Fruit fly (Drosophila melanogaster) whole organism, embryonic: ENCODE data around the gene CG17187.

ENCODE experiments used
- Atf3 ChIP-seq: fragments of 200-800 bp; sonication (Bioruptor generic); optimal IDR thresholded peaks from 3 replicates; lab custom pipeline; 2016; ENCODE audit warnings: missing biosample characterization, missing genetic modification characterization
- B-H2 ChIP-seq: fragments of 200-800 bp; sonication (Bioruptor generic); optimal IDR thresholded peaks from 2 replicates; lab custom pipeline; 2018; ENCODE audit warnings: missing biosample characterization, mild to moderate bottlenecking, missing genetic modification characterization
- BEAF-32 ChIP-seq: fragments of 200-800 bp; sonication (Bioruptor generic); optimal IDR thresholded peaks from 3 replicates; lab custom pipeline; 2017; ENCODE audit warnings: missing biosample characterization, missing genetic modification characterization, mild to moderate bottlenecking, moderate library complexity, missing genetic modification reagents
- BtbVII ChIP-seq: fragments of 200-800 bp; sonication (Bioruptor generic); optimal IDR thresholded peaks from 3 replicates; lab custom pipeline; 2017; ENCODE audit warnings: missing biosample characterization, mild to moderate bottlenecking, missing genetic modification characterization
- CG10147 ChIP-seq: fragments of 200-800 bp; sonication (Bioruptor generic); optimal IDR thresholded peaks from 2 replicates; lab custom pipeline; 2019; ENCODE audit warnings: missing biosample characterization, mild to moderate bottlenecking, missing genetic modification characterization, moderate library complexity
- CG10321 ChIP-seq: fragments of 200-800 bp; sonication (Bioruptor generic); IDR thresholded peaks from 2 replicates; pipeline ENCODE4 v1.3.6; 2022; ENCODE audit warnings: missing biosample characterization, missing genetic modification characterization
- CG12219 ChIP-seq: fragments of 200-800 bp; sonication (Bioruptor generic); optimal IDR thresholded peaks from 3 replicates; lab custom pipeline; 2018; ENCODE audit warnings: missing biosample characterization, mild to moderate bottlenecking, missing genetic modification characterization
- CG12659 ChIP-seq: fragments of 200-800 bp; sonication (Bioruptor generic); optimal IDR thresholded peaks from 3 replicates; lab custom pipeline; 2017; ENCODE audit warnings: mild to moderate bottlenecking, missing biosample characterization, missing genetic modification reagents, missing genetic modification characterization
- CG12769 ChIP-seq: fragments of 200-800 bp; sonication (Bioruptor generic); optimal IDR thresholded peaks from 2 replicates; lab custom pipeline; 2019; ENCODE audit warnings: missing biosample characterization, mild to moderate bottlenecking, missing genetic modification characterization, moderate library complexity
- CG14710 ChIP-seq: fragments of 200-800 bp; sonication (Bioruptor generic); optimal IDR thresholded peaks from 3 replicates; lab custom pipeline; 2019; ENCODE audit warnings: missing biosample characterization, mild to moderate bottlenecking, missing genetic modification characterization, moderate library complexity
- CG15514 ChIP-seq: fragments of 200-800 bp; sonication (Bioruptor generic); optimal IDR thresholded peaks from 3 replicates; lab custom pipeline; 2017; ENCODE audit warnings: missing biosample characterization, missing genetic modification characterization, mild to moderate bottlenecking, moderate library complexity, missing genetic modification reagents
- CG1647 ChIP-seq: fragments of 200-800 bp; sonication (Bioruptor generic); optimal IDR thresholded peaks from 3 replicates; lab custom pipeline; 2016; ENCODE audit warnings: missing biosample characterization, missing genetic modification characterization
- CG17186 ChIP-seq: fragments of 200-800 bp; sonication (Bioruptor generic); optimal IDR thresholded peaks from 3 replicates; lab custom pipeline; 2017; ENCODE audit warnings: missing biosample characterization, missing genetic modification reagents, missing genetic modification characterization
- CG17612 ChIP-seq: fragments of 200-800 bp; sonication (Bioruptor generic); IDR thresholded peaks from 2 replicates; pipeline ENCODE4 v1.3.6; 2022; ENCODE audit warnings: missing biosample characterization, missing genetic modification characterization
- CG2116 ChIP-seq: fragments of 200-800 bp; sonication (Bioruptor generic); optimal IDR thresholded peaks from 3 replicates; lab custom pipeline; 2018; ENCODE audit warnings: missing biosample characterization, mild to moderate bottlenecking, missing genetic modification characterization
- CG4617 ChIP-seq: fragments of 200-800 bp; sonication (Bioruptor generic); optimal IDR thresholded peaks from 3 replicates; lab custom pipeline; 2016; ENCODE audit warnings: missing biosample characterization, missing genetic modification characterization, borderline replicate concordance
- CG4854 ChIP-seq: fragments of 200-800 bp; sonication (Bioruptor generic); optimal IDR thresholded peaks from 2 replicates; lab custom pipeline; 2016; ENCODE audit warnings: missing biosample characterization, missing genetic modification characterization, inconsistent platforms
- CG6654 ChIP-seq: fragments of 200-800 bp; sonication (Bioruptor generic); optimal IDR thresholded peaks from 2 replicates; lab custom pipeline; 2017; ENCODE audit warnings: missing biosample characterization, mild to moderate bottlenecking, missing genetic modification characterization
- CG8478 ChIP-seq: fragments of >200 bp; optimal IDR thresholded peaks from 2 replicates; lab custom pipeline; 2018
- D19A ChIP-seq: fragments of 200-800 bp; optimal IDR thresholded peaks from 3 replicates; lab custom pipeline; 2019; ENCODE audit warnings: missing biosample characterization, mild to moderate bottlenecking, missing genetic modification characterization, moderate library complexity
- Doc2 ChIP-seq: fragments of 200-800 bp; sonication (Bioruptor generic); IDR thresholded peaks from 2 replicates; pipeline ENCODE4 v1.3.6; 2022; ENCODE audit warnings: missing biosample characterization, missing genetic modification characterization
- E2f2 ChIP-seq: fragments of 200-800 bp; sonication (Bioruptor generic); IDR thresholded peaks from 2 replicates; pipeline ENCODE4 v1.3.6; 2022; ENCODE audit warnings: missing biosample characterization, missing genetic modification characterization
- Ets97D ChIP-seq: fragments of 200-800 bp; sonication (Bioruptor generic); optimal IDR thresholded peaks from 3 replicates; lab custom pipeline; 2016; ENCODE audit warnings: missing biosample characterization, missing genetic modification characterization
- Hmx ChIP-seq: fragments of 200-800 bp; sonication (Bioruptor generic); optimal IDR thresholded peaks from 2 replicates; lab custom pipeline; 2016; ENCODE audit warnings: missing biosample characterization, missing genetic modification characterization
- Hsf ChIP-seq: fragments of 200-800 bp; sonication (Bioruptor generic); optimal IDR thresholded peaks from 3 replicates; lab custom pipeline; 2016; ENCODE audit warnings: missing biosample characterization, missing genetic modification characterization
- Lpt ChIP-seq: fragments of >200 bp; optimal IDR thresholded peaks from 2 replicates; lab custom pipeline; 2018; ENCODE audit warnings: missing biosample characterization, missing genetic modification characterization
- MTF-1 ChIP-seq: fragments of 200-800 bp; sonication (Bioruptor generic); optimal IDR thresholded peaks from 2 replicates; lab custom pipeline; 2018; ENCODE audit warnings: missing biosample characterization, mild to moderate bottlenecking, missing genetic modification characterization, borderline replicate concordance
- Nf-YC ChIP-seq: fragments of 200-800 bp; optimal IDR thresholded peaks from 3 replicates; lab custom pipeline; 2019; ENCODE audit warnings: missing biosample characterization, mild to moderate bottlenecking, missing genetic modification characterization, moderate library complexity
- Pdp1 ChIP-seq, 2 experiments: fragments of 200-800 bp; sonication (Bioruptor generic); optimal IDR thresholded peaks; 3 replicates each; lab custom pipeline; 2016; ENCODE audit warnings: missing biosample characterization in 2 of 2, missing genetic modification characterization in 2 of 2, mild to moderate bottlenecking in 1 of 2, moderate library complexity in 1 of 2
- chinmo ChIP-seq: fragments of 200-800 bp; sonication (Bioruptor generic); IDR thresholded peaks from 4 replicates; pipeline ENCODE4 v1.3.6; 2022; ENCODE audit warnings: missing biosample characterization, missing genetic modification characterization; ENCODE audit not compliant: partially characterized antibody
- danr ChIP-seq: fragments of 200-800 bp; sonication (Bioruptor generic); IDR thresholded peaks from 2 replicates; pipeline ENCODE4 v1.3.6; 2022; ENCODE audit warnings: missing biosample characterization, missing genetic modification characterization
- eve ChIP-seq, 2 experiments: fragments of >200 bp; optimal IDR thresholded peaks; 2 replicates each; lab custom pipeline; 2017; ENCODE audit warnings: missing biosample characterization in 2 of 2, missing genetic modification characterization in 2 of 2
- exex ChIP-seq: fragments of 200-800 bp; sonication (Bioruptor generic); optimal IDR thresholded peaks from 4 replicates; lab custom pipeline; 2018; ENCODE audit warnings: missing biosample characterization, mild to moderate bottlenecking, missing genetic modification characterization, moderate library complexity
- ftz-f1 ChIP-seq: fragments of 200-800 bp; sonication (Bioruptor generic); optimal IDR thresholded peaks from 2 replicates; lab custom pipeline; 2016; ENCODE audit warnings: missing biosample characterization, missing genetic modification characterization
- grau ChIP-seq: fragments of 200-800 bp; optimal IDR thresholded peaks from 3 replicates; lab custom pipeline; 2019; ENCODE audit warnings: missing biosample characterization, mild to moderate bottlenecking, missing genetic modification characterization, moderate library complexity
- gro ChIP-seq: fragments of 200-800 bp; sonication (Bioruptor generic); optimal IDR thresholded peaks from 2 replicates; lab custom pipeline; 2016; ENCODE audit warnings: missing biosample characterization, missing genetic modification characterization
- hth ChIP-seq: fragments of >200 bp; optimal IDR thresholded peaks from 2 replicates; lab custom pipeline; 2017; ENCODE audit warnings: inconsistent platforms
- knrl ChIP-seq: fragments of 200-800 bp; sonication (Bioruptor generic); IDR thresholded peaks from 3 replicates; pipeline ENCODE4 v1.3.6; 2022; ENCODE audit warnings: missing biosample characterization, missing genetic modification characterization; ENCODE audit not compliant: partially characterized antibody
- lilli ChIP-seq: fragments of 200-800 bp; sonication (Bioruptor generic); optimal IDR thresholded peaks from 3 replicates; lab custom pipeline; 2016; ENCODE audit warnings: missing biosample characterization, missing genetic modification characterization
- nom ChIP-seq: fragments of 200-800 bp; sonication (Bioruptor generic); optimal IDR thresholded peaks from 2 replicates; lab custom pipeline; 2017; ENCODE audit warnings: missing biosample characterization, missing genetic modification characterization, mild to moderate bottlenecking, moderate library complexity, missing genetic modification reagents
- oc ChIP-seq: fragments of 200-800 bp; sonication (Bioruptor generic); optimal IDR thresholded peaks from 2 replicates; lab custom pipeline; 2018; ENCODE audit warnings: missing biosample characterization, mild to moderate bottlenecking, missing genetic modification characterization, moderate library complexity
- pfk ChIP-seq: fragments of 200-800 bp; sonication (Bioruptor generic); optimal IDR thresholded peaks from 2 replicates; lab custom pipeline; 2018; ENCODE audit warnings: missing biosample characterization, mild to moderate bottlenecking, missing genetic modification characterization, moderate library complexity
- phol ChIP-seq: fragments of 200-800 bp; sonication (Bioruptor generic); optimal IDR thresholded peaks from 3 replicates; lab custom pipeline; 2018; ENCODE audit warnings: missing biosample characterization, mild to moderate bottlenecking, missing genetic modification characterization, moderate library complexity
- pum ChIP-seq: fragments of 200-800 bp; sonication (Bioruptor generic); optimal IDR thresholded peaks from 2 replicates; lab custom pipeline; 2016; ENCODE audit warnings: missing biosample characterization, missing genetic modification characterization
- row ChIP-seq: fragments of 200-800 bp; sonication (Bioruptor generic); IDR thresholded peaks from 3 replicates; pipeline ENCODE4 v1.3.6; 2022; ENCODE audit warnings: missing biosample characterization, missing genetic modification characterization
- scrt ChIP-seq: fragments of 200-800 bp; sonication (Bioruptor generic); optimal IDR thresholded peaks from 2 replicates; lab custom pipeline; 2018; ENCODE audit warnings: missing biosample characterization, mild to moderate bottlenecking, missing genetic modification characterization, moderate library complexity
- sd ChIP-seq: fragments of 200-800 bp; sonication (Bioruptor generic); optimal IDR thresholded peaks from 3 replicates; lab custom pipeline; 2018; ENCODE audit warnings: missing biosample characterization, mild to moderate bottlenecking, missing genetic modification characterization, moderate library complexity
- stwl ChIP-seq: fragments of 200-800 bp; sonication (Bioruptor generic); optimal IDR thresholded peaks from 3 replicates; lab custom pipeline; 2018; ENCODE audit warnings: missing biosample characterization, mild to moderate bottlenecking, missing genetic modification characterization, moderate library complexity
- trem ChIP-seq: fragments of 200-800 bp; optimal IDR thresholded peaks from 3 replicates; lab custom pipeline; 2019; ENCODE audit warnings: missing biosample characterization, mild to moderate bottlenecking, missing genetic modification characterization, moderate library complexity
- vvl ChIP-seq: fragments of 200-800 bp; sonication (Bioruptor generic); IDR thresholded peaks from 2 replicates; pipeline ENCODE4 v1.3.6; 2022; ENCODE audit warnings: missing biosample characterization, missing genetic modification characterization
- zfh2 ChIP-seq: fragments of 200-800 bp; sonication (Bioruptor generic); optimal IDR thresholded peaks from 2 replicates; lab custom pipeline; 2016; ENCODE audit warnings: missing biosample characterization, missing genetic modification characterization

The CG17187 gene

dm6 chr3R:11219883-11220282, 11.8 kb downstream of the CG17187 start, which contains the start of gene CG6689 (continued):
- TF ChIP-seq Hsf (no peak), lilli (peak; percentile 43), Nf-YC (tag; lab: Kevin White, UChicago) (peak; percentile 5), phol (tag; lab: Kevin White, UChicago) (peak; percentile 28), CG6654 (no peak), Hmx (GFP tag; lab: Kevin White, UChicago) (peak; percentile 1), CG10147 (GFP tag; lab: Kevin White, UChicago) (no peak), grau (tag; lab: Kevin White, UChicago) (peak; percentile 25), CG17612 (GFP tag; lab: Robert Waterston, UW) (no peak), CG15514 (GFP tag; lab: Kevin White, UChicago) (peak; percentile 33), row (GFP tag; lab: Robert Waterston, UW) (peak; percentile 92), CG2116 (GFP tag; lab: Kevin White, UChicago) (peak; percentile 80), Pdp1 (GFP tag; optimal IDR thresholded peaks at IDR 0.05; lab: Kevin White, UChicago) (peak in 1 of 2 experiments; percentile 98), ftz-f1 (peak; percentile 77), Doc2 (no peak), MTF-1 (peak; percentile 5), pfk (GFP tag; lab: Kevin White, UChicago) (no peak), CG12769 (peak; percentile 1), danr (no peak), eve (GFP tag; optimal IDR thresholded peaks at IDR 0.05; lab: Kevin White, UChicago) (no peak), sd (tag; lab: Kevin White, UChicago) (peak; percentile 68), CG17186 (GFP tag; lab: Kevin White, UChicago) (peak; percentile 92), CG4854 (peak; percentile 1), BtbVII (GFP tag; lab: Kevin White, UChicago) (peak; percentile 58), zfh2 (peak; percentile 10), chinmo (GFP tag; lab: Robert Waterston, UW) (no peak), vvl (peak; percentile 78), CG12219 (GFP tag; lab: Kevin White, UChicago) (no peak), stwl (tag; lab: Kevin White, UChicago) (peak; percentile 40), Atf3 (GFP tag; lab: Kevin White, UChicago) (peak; percentile 10), E2f2 (GFP tag; lab: Robert Waterston, UW) (peak; percentile 77), BEAF-32 (GFP tag; lab: Kevin White, UChicago) (peak; percentile 31), CG10321 (GFP tag; lab: Robert Waterston, UW) (no peak), Ets97D (peak; percentile 37), oc (tag; lab: Kevin White, UChicago) (peak; percentile 63), CG14710 (tag; lab: Kevin White, UChicago) (peak; percentile 47), CG1647 (GFP tag; lab: Kevin White, UChicago) (no peak), CG8478 (no peak), D19A (tag; lab: Kevin White, UChicago) (peak; percentile 3), hth (lab: Kevin White, UChicago) (no peak), exex (tag; lab: Kevin White, UChicago) (no peak), CG12659 (GFP tag; lab: Kevin White, UChicago) (peak; percentile 55), CG4617 (GFP tag; lab: Kevin White, UChicago) (peak; percentile 82), pum (GFP tag; lab: Kevin White, UChicago) (no peak), B-H2 (GFP tag; lab: Kevin White, UChicago) (peak; percentile 15), knrl (GFP tag; lab: Robert Waterston, UW) (0 out of 3 replicates have a peak, but pooled peaks have one; percentile 7), trem (tag; lab: Kevin White, UChicago) (peak; percentile 56), Lpt (GFP tag; lab: Kevin White, UChicago) (no peak), gro (GFP tag; lab: Kevin White, UChicago) (peak; percentile 47), scrt (GFP tag; lab: Kevin White, UChicago) (peak; percentile 21), nom (GFP tag; lab: Kevin White, UChicago) (peak; percentile 3)
